Worm (Caenorhabditis elegans) whole organism, L1 larva: ENCODE data around the gene ceh-32.
A peak's percentile ranks its signal among the peaks of the same experiment; 100 is the strongest.

Source experiments
- C16A3.4 ChIP-seq: fragments of 150-350 bp; optimal IDR thresholded peaks from 2 replicates; lab custom pipeline; 2014; ENCODE audit warnings: missing biosample characterization, missing genetic modification characterization
- F16B12.6 ChIP-seq: fragments of 150-350 bp; optimal IDR thresholded peaks from 2 replicates; lab custom pipeline; 2014; ENCODE audit warnings: missing biosample characterization, missing genetic modification characterization
- alr-1 ChIP-seq: fragments of 200-800 bp; sonication (Bioruptor generic); optimal IDR thresholded peaks from 2 replicates; lab custom pipeline; 2018; ENCODE audit warnings: borderline replicate concordance, mild to moderate bottlenecking, missing genetic modification characterization, missing compliant biosample characterization
- blmp-1 ChIP-seq: fragments of 150-350 bp; optimal IDR thresholded peaks from 2 replicates; lab custom pipeline; 2014; ENCODE audit warnings: missing biosample characterization, missing genetic modification characterization
- ceh-88 ChIP-seq: fragments of 200-800 bp; sonication (Bioruptor generic); IDR thresholded peaks from 2 replicates; pipeline ENCODE4 v1.3.6; 2022; ENCODE audit warnings: missing genetic modification characterization, missing compliant biosample characterization
- ceh-90 ChIP-seq: sonication (generic microtip); optimal IDR thresholded peaks from 2 replicates; lab custom pipeline; 2016; ENCODE audit warnings: missing genetic modification characterization, missing compliant biosample characterization
- efl-1 ChIP-seq, 4 experiments: fragments of 150-350 bp; optimal IDR thresholded peaks in 3 of 4; peaks in 1 of 4; 1 replicate in 1 of 4; 2 replicates in 3 of 4; lab custom pipeline; 2014; ENCODE audit warnings: missing biosample characterization in 2 of 4, missing genetic modification characterization in 2 of 4, missing genetic modification reagents in 2 of 4
- egl-13 ChIP-seq: sonication (generic microtip); optimal IDR thresholded peaks from 2 replicates; lab custom pipeline; 2016; ENCODE audit warnings: missing genotype, missing genetic modification reagents, missing genetic modification characterization, missing compliant biosample characterization
- egl-27 ChIP-seq, 2 experiments: fragments of 150-350 bp in 1 of 2; sonication (generic microtip); optimal IDR thresholded peaks; 3 replicates each; lab custom pipeline; 2017 to 2018; ENCODE audit warnings: missing biosample characterization in 2 of 2, missing genetic modification characterization in 2 of 2, missing genetic modification reagents in 2 of 2
- elt-3 ChIP-seq, 6 experiments: fragments of 150-350 bp in 1 of 6; sonication (generic microtip); optimal IDR thresholded peaks; 2 replicates each; lab custom pipeline; 2017 to 2018; ENCODE audit warnings: missing biosample characterization in 6 of 6, missing genetic modification characterization in 6 of 6, inconsistent platforms in 1 of 6
- fos-1 ChIP-seq: fragments of 150-350 bp; optimal IDR thresholded peaks from 2 replicates; lab custom pipeline; 2014; ENCODE audit warnings: missing biosample characterization, missing genetic modification characterization
- hpl-2 ChIP-seq: fragments of 150-350 bp; optimal IDR thresholded peaks from 2 replicates; lab custom pipeline; 2014; ENCODE audit warnings: missing biosample characterization, missing genetic modification reagents, missing genetic modification characterization
- isw-1 ChIP-seq: fragments of 200-800 bp; sonication (Bioruptor generic); IDR thresholded peaks from 2 replicates; pipeline ENCODE4 v1.3.6; 2022; ENCODE audit warnings: missing genetic modification characterization, missing compliant biosample characterization
- lin-13 ChIP-seq: fragments of 150-350 bp; optimal IDR thresholded peaks from 2 replicates; lab custom pipeline; 2014; ENCODE audit warnings: missing biosample characterization, missing genetic modification reagents, missing genetic modification characterization
- lin-14 ChIP-seq: fragments of 200-800 bp; sonication (Bioruptor generic); optimal IDR thresholded peaks from 2 replicates; lab custom pipeline; 2018; ENCODE audit warnings: mild to moderate bottlenecking, missing genetic modification characterization, moderate library complexity, missing compliant biosample characterization
- lsy-2 ChIP-seq, 2 experiments: fragments of 150-350 bp; optimal IDR thresholded peaks; 2 replicates each; lab custom pipeline; 2014; ENCODE audit warnings: missing biosample characterization in 2 of 2, missing genetic modification characterization in 2 of 2
- mdl-1 ChIP-seq, 2 experiments: fragments of 150-350 bp; optimal IDR thresholded peaks; 2 replicates each; lab custom pipeline; 2014 to 2017; ENCODE audit warnings: missing biosample characterization in 2 of 2, missing genetic modification characterization in 2 of 2, inconsistent platforms in 1 of 2
- nhr-19 ChIP-seq: fragments of 200-800 bp; sonication (Bioruptor generic); conservative IDR thresholded peaks from 2 replicates; pipeline ENCODE4 v1.3.6; 2022; ENCODE audit warnings: missing genetic modification characterization, missing compliant biosample characterization
- nhr-20 ChIP-seq: sonication (generic microtip); optimal IDR thresholded peaks from 2 replicates; lab custom pipeline; 2016; ENCODE audit warnings: mild to moderate bottlenecking, missing genetic modification characterization, missing compliant biosample characterization
- nhr-47 ChIP-seq: sonication (generic microtip); optimal IDR thresholded peaks from 2 replicates; lab custom pipeline; 2016; ENCODE audit warnings: mild to moderate bottlenecking, missing genetic modification characterization, moderate library complexity, missing compliant biosample characterization
- nhr-85 ChIP-seq: sonication (generic microtip); peaks from one replicate; lab custom pipeline; 2016; ENCODE audit warnings: missing genetic modification characterization, inconsistent platforms, missing compliant biosample characterization
- nhr-90 ChIP-seq: sonication (generic microtip); optimal IDR thresholded peaks from 2 replicates; lab custom pipeline; 2016; ENCODE audit warnings: mild to moderate bottlenecking, missing genetic modification characterization, missing compliant biosample characterization; ENCODE audit not compliant: poor library complexity
- pax-3 ChIP-seq: fragments of 200-800 bp; sonication (Bioruptor generic); optimal IDR thresholded peaks from 2 replicates; lab custom pipeline; 2018; ENCODE audit warnings: mild to moderate bottlenecking, missing genetic modification characterization, moderate library complexity, missing compliant biosample characterization
- rnt-1 ChIP-seq: sonication (generic microtip); optimal IDR thresholded peaks from 2 replicates; lab custom pipeline; 2016; ENCODE audit warnings: mild to moderate bottlenecking, missing genetic modification characterization, moderate library complexity, missing compliant biosample characterization
- sox-4 ChIP-seq: sonication (generic microtip); optimal IDR thresholded peaks from 2 replicates; lab custom pipeline; 2016; ENCODE audit warnings: missing genetic modification characterization, missing compliant biosample characterization
- sptf-1 ChIP-seq: fragments of 150-350 bp; optimal IDR thresholded peaks from 2 replicates; lab custom pipeline; 2014; ENCODE audit warnings: missing biosample characterization, missing genetic modification characterization
- tbx-2 ChIP-seq: sonication (generic microtip); optimal IDR thresholded peaks from 2 replicates; lab custom pipeline; 2016; ENCODE audit warnings: missing genetic modification characterization, missing compliant biosample characterization
- tlp-1 ChIP-seq: fragments of 150-350 bp; optimal IDR thresholded peaks from 2 replicates; lab custom pipeline; 2014; ENCODE audit warnings: missing biosample characterization, missing genetic modification characterization
- unc-130 ChIP-seq: fragments of 150-350 bp; optimal IDR thresholded peaks from 2 replicates; lab custom pipeline; 2017; ENCODE audit warnings: missing biosample characterization, missing genetic modification characterization, inconsistent platforms
- unc-30 ChIP-seq: sonication (generic microtip); optimal IDR thresholded peaks from 2 replicates; lab custom pipeline; 2017; ENCODE audit warnings: missing biosample characterization, missing genetic modification characterization
- zip-4 ChIP-seq: fragments of 200-800 bp; sonication (Bioruptor generic); optimal IDR thresholded peaks from 2 replicates; lab custom pipeline; 2018; ENCODE audit warnings: mild to moderate bottlenecking, missing genetic modification characterization, moderate library complexity, missing compliant biosample characterization
- ztf-11 ChIP-seq, 2 experiments: sonication (generic microtip); optimal IDR thresholded peaks; 2 replicates each; lab custom pipeline; 2016 to 2017; ENCODE audit warnings: missing genetic modification characterization in 2 of 2, missing biosample characterization in 1 of 2, missing compliant biosample characterization in 1 of 2

The ceh-32 gene

DNA sequence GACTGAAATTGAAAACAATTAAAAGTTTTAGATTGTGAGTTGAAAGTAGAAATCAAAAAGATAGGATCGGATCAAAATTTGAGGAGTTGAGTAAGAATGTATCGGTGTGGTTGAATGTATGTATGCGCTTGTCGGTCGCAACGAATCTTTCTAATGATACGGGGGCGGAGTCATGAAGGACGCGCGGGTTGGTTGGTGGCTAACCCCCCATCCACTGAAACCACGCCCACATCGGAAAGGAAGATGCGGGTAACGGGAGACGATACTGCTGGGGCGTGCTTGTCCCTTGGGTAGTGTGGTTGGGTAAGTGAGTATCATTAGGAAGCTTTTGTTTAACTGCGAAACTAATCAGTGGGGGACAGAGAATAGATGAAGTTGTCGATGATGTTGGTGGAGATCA is at the start of gene ceh-32:
ceh-32 (minus strand) TSS at position 2 of the 400 bp plus-strand sequence.
- no peak for TF ChIP-seq fos-1 (tag; lab: Kevin White, UChicago)
- no peak for TF ChIP-seq sox-4 (tag; lab: Kevin White, UChicago)
- TF ChIP-seq egl-13 (tag; lab: Kevin White, UChicago), result no peak
- no peak for TF ChIP-seq unc-130 (tag; lab: Kevin White, UChicago)
- peak; percentile 23 for TF ChIP-seq lin-14 (GFP tag; lab: Kevin White, UChicago)
- TF ChIP-seq, all 84 proteins: peak for 1

DNA sequence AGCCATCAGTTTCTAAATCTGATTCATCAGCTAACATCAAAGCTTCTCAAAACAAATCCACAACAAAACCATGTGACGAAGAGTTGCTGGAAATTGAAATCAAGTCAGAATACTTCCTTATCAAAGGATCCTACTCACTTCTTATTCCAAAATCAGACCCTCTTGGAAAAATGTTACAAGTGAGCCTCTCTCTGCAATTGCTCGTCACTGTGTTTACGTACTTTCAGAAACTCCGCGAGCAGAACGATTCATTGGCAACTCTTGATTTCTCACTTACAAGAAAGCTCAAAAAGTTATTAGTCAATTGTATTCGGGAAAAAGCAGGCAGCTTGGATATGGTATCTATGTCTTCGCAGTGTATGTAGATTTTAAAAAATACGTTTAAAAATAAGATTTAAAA is 46.3 kb upstream of the ceh-32 start:
- TF ChIP-seq efl-1 (optimal IDR thresholded peaks at IDR 0.05; lab: Kevin White, UChicago), result no peak
- peak in 1 of 2 experiments; percentile 83 for TF ChIP-seq efl-1 (GFP tag; optimal IDR thresholded peaks at IDR 0.05 in 1 of 2; lab: Kevin White, UChicago)
- peak; percentile 10 for TF ChIP-seq rnt-1 (tag; lab: Kevin White, UChicago)
- TF ChIP-seq F16B12.6, result peak; percentile 68
- no peak for TF ChIP-seq hpl-2 (GFP tag; lab: Kevin White, UChicago)
- TF ChIP-seq lsy-2 (tag; optimal IDR thresholded peaks at IDR 0.05; lab: Kevin White, UChicago), result peak in 1 of 2 experiments; percentile 10

DNA sequence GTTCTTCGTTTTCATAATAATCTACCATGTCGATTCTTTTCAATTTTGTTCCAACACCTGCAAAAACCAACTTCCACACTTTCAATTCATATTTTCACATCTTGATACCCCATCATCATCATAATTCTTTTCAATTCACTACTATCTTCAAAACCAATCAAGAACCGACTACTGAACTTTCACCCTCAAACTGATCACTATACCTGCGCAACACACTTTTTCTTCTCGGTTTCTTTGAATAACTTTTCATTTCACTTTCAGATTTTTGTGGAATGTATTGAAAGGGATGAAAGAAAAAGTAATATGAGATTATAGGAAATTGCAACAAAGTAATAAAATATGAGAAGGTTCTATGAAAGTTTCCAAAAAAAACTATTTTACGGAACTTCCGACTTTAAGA is 35.9 kb upstream of the ceh-32 start:
- TF ChIP-seq C16A3.4, result no peak
- TF ChIP-seq tbx-2, result no peak
- peak; percentile 96 for TF ChIP-seq blmp-1 (tag; lab: Kevin White, UChicago)
- no peak for TF ChIP-seq rnt-1 (tag; lab: Kevin White, UChicago)
- TF ChIP-seq isw-1 (GFP tag; lab: Robert Waterston, UW), result no peak
- TF ChIP-seq ceh-90, result no peak

DNA sequence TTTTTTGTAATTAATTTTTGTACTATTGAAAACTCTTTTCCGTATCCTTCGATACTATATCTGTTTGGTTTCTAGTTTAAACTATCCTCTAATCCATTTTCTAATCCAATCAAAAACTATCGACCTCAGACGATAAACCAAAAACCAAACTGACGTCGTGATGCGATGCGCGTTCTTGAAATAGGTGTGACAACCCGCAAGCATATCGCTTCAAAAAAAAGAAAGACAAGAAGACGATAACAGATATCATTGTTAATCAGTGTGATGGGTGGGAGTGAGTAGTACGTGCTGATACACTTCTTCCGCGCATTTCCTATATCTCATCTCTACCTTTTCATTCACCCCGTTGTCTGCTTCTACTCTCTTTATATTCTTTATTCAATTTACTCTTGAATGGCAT is 34.6 kb upstream of the ceh-32 start, which contains the start of gene T04F3.1:
T04F3.1 (plus strand) TSS at position 246 of the 400 bp plus-strand sequence.
- TF ChIP-seq ceh-90, result no peak
- TF ChIP-seq ceh-88, result no peak
- TF ChIP-seq isw-1 (GFP tag; lab: Robert Waterston, UW), result no peak
- TF ChIP-seq nhr-47 (tag; lab: Kevin White, UChicago), result no peak
- TF ChIP-seq nhr-20 (tag; lab: Kevin White, UChicago), result peak; percentile 8
- no peak for TF ChIP-seq efl-1 (optimal IDR thresholded peaks at IDR 0.05; lab: Kevin White, UChicago)
- TF ChIP-seq efl-1 (GFP tag; optimal IDR thresholded peaks at IDR 0.05 in 1 of 2; lab: Kevin White, UChicago), result peak in 1 of 2 experiments; percentile 43
- TF ChIP-seq lin-14 (GFP tag; lab: Kevin White, UChicago), result peak; percentile 44
- TF ChIP-seq blmp-1 (tag; lab: Kevin White, UChicago), result peak; percentile 77
- TF ChIP-seq F16B12.6, result no peak
- no peak for TF ChIP-seq lin-13 (GFP tag; lab: Kevin White, UChicago)
- no peak for TF ChIP-seq ztf-11 (tag; optimal IDR thresholded peaks at IDR 0.05; lab: Kevin White, UChicago)
- peak in 5 of 6 experiments; percentile 16 to 73 (median 67) for TF ChIP-seq elt-3 (tag; optimal IDR thresholded peaks at IDR 0.05; lab: Kevin White, UChicago)
- no peak for TF ChIP-seq egl-27 (tag; optimal IDR thresholded peaks at IDR 0.05; lab: Kevin White, UChicago)

DNA sequence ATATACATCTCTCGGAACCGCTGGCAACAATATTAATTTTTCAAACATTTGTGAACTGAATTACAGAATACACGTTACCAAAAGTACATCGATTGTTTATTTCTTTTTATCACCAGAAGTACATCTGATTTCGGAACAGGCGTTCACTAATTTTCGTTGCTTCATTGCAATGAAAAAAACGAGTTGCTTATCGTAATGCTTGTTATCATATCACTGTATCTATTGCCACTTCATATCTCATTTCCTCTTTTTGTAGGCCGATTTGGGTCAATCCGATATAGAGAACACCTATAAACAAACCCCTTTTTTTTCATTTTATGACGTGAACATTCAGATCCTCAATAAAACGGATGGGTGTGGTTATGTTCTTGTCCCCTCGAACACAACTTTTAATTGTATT is 32.1 kb upstream of the ceh-32 start:
- TF ChIP-seq pax-3 (tag; lab: Kevin White, UChicago), result no peak
- TF ChIP-seq blmp-1 (tag; lab: Kevin White, UChicago), result peak; percentile 1

DNA sequence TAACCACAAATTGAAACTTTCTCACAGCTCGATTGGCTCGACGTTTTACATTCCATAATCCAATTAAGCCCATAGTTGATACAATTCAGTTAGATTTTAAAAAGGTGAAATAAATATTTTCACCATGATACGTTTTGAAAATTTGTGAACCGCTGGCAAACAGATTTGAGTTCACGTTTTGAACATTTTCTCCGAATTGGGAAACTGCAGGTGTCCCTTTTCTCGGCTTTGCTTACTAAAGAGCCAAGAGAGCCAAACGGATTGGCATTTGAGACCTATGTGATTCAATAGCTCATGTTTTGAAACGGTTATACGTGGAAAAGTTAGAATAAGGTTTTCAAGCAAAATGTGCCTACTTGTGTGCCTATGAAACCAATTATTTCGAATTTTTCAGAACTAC is 31.7 kb upstream of the ceh-32 start, which contains the start of gene spe-42:
spe-42 (minus strand) TSS at position 101 of the 400 bp plus-strand sequence.
- TF ChIP-seq sptf-1, result no peak
- no peak for TF ChIP-seq ceh-88
- TF ChIP-seq isw-1 (GFP tag; lab: Robert Waterston, UW), result no peak
- no peak for TF ChIP-seq nhr-19 (GFP tag; lab: Robert Waterston, UW)
- no peak for TF ChIP-seq nhr-85 (tag; lab: Kevin White, UChicago)
- TF ChIP-seq tlp-1 (tag; lab: Kevin White, UChicago), result no peak
- TF ChIP-seq tbx-2, result no peak
- TF ChIP-seq mdl-1 (tag; optimal IDR thresholded peaks at IDR 0.05; lab: Kevin White, UChicago), result no peak
- no peak for TF ChIP-seq alr-1 (tag; lab: Kevin White, UChicago)
- TF ChIP-seq nhr-90 (tag; lab: Kevin White, UChicago), result no peak
- TF ChIP-seq nhr-47 (tag; lab: Kevin White, UChicago), result no peak
- TF ChIP-seq zip-4 (GFP tag; lab: Kevin White, UChicago), result no peak
- TF ChIP-seq unc-30 (tag; lab: Kevin White, UChicago), result no peak
